Worm (Caenorhabditis elegans) whole organism, midembryonic: Measurements from ENCODE around the gene fbxa-105.

Experiments
- cog-1 ChIP-seq: sonication (generic microtip); optimal IDR thresholded peaks from 2 replicates; lab custom pipeline; 2016; ENCODE audit warnings: missing genetic modification characterization, missing compliant biosample characterization
- flt-1 ChIP-seq: fragments of 200-800 bp; sonication (Bioruptor generic); IDR thresholded peaks from 2 replicates; pipeline ENCODE4 v1.3.6; 2022; ENCODE audit warnings: missing genetic modification characterization, missing compliant biosample characterization
- klf-2 ChIP-seq: fragments of 200-800 bp; sonication (Bioruptor generic); conservative IDR thresholded peaks from 2 replicates; pipeline ENCODE4 v1.3.6; 2022; ENCODE audit warnings: missing genetic modification reagents, missing genetic modification characterization, missing compliant biosample characterization
- ztf-29 ChIP-seq: fragments of 200-800 bp; sonication (Bioruptor generic); IDR thresholded peaks from 2 replicates; pipeline ENCODE4 v1.3.6; 2022; ENCODE audit warnings: missing genetic modification reagents, missing genetic modification characterization, missing compliant biosample characterization

- TF ChIP-seq cog-1 (tag; lab: Kevin White, UChicago) (no peak), klf-2 (GFP tag; lab: Robert Waterston, UW) (no peak), ztf-29 (GFP tag; lab: Robert Waterston, UW) (no peak), flt-1 (GFP tag; lab: Robert Waterston, UW) (no peak)
These were observed 10.5 kb upstream of the fbxa-105 start, which contains the start of gene srj-13 for ce11 chrV:7402355-7402754.
